Worm (Caenorhabditis elegans) whole organism, dauer: ENCODE results near the gene rom-1.
"Not testable (repeated sequence)": the region's sequence is repeated elsewhere in the genome, so short reads cannot be mapped to it uniquely, and the experiment has no call there.

Experiments
- unc-62 ChIP-seq: sonication (generic microtip); optimal IDR thresholded peaks from 2 replicates; lab custom pipeline; 2017; ENCODE audit warnings: missing biosample characterization, missing genetic modification reagents, missing genetic modification characterization

rom-1 gene

ce11 chrIII:4922020-4922419 is 15.0 kb downstream of the rom-1 start, which contains the start of gene mmab-1:
mmab-1 (minus strand) TSS chrIII:4922114.
- TF ChIP-seq unc-62 (GFP tag; lab: Kevin White, UChicago) = not testable (repeated sequence)

- TF ChIP-seq unc-62 (GFP tag; lab: Kevin White, UChicago) = no peak
These were observed 17.1 kb downstream of the rom-1 start for ce11 chrIII:4924134-4924533.

ce11 chrIII:4930154-4930679 is 23.2 kb downstream of the rom-1 start, which contains the start of gene set-2:
set-2 (minus strand) TSS chrIII:4930204.
- no peak for TF ChIP-seq unc-62 (GFP tag; lab: Kevin White, UChicago)

ce11 chrIII:4932203-4932699 is 25.3 kb downstream of the rom-1 start, which contains the start of the genes C26E6.12 and eri-9:
C26E6.12 (minus strand) TSS chrIII:4932253.
eri-9 (plus strand) TSS chrIII:4932450.
- no peak for TF ChIP-seq unc-62 (GFP tag; lab: Kevin White, UChicago)

- no peak for TF ChIP-seq unc-62 (GFP tag; lab: Kevin White, UChicago)
These were observed 28.1 kb downstream of the rom-1 start, which contains the start of gene mrps-18C for ce11 chrIII:4934896-4935628. mrps-18C (plus strand) TSS chrIII:4935578.

ce11 chrIII:4937022-4937421 is 30.0 kb downstream of the rom-1 start, which contains the start of gene fsn-1:
fsn-1 (plus strand) TSS chrIII:4937322.
- TF ChIP-seq unc-62 (GFP tag; lab: Kevin White, UChicago) = no peak

- TF ChIP-seq unc-62 (GFP tag; lab: Kevin White, UChicago) = no peak
These were observed 32.3 kb downstream of the rom-1 start, which contains the start of gene rpb-2 for ce11 chrIII:4939267-4939666. rpb-2 (plus strand) TSS chrIII:4939567.

ce11 chrIII:4944213-4944612 is 37.2 kb downstream of the rom-1 start, which contains the start of gene ntl-9:
ntl-9 (plus strand) TSS chrIII:4944513.
- TF ChIP-seq unc-62 (GFP tag; lab: Kevin White, UChicago) = no peak

ce11 chrIII:4947352-4947751 is 40.4 kb downstream of the rom-1 start:
- TF ChIP-seq unc-62 (GFP tag; lab: Kevin White, UChicago) = no peak

ce11 chrIII:4948631-4949030 is 41.6 kb downstream of the rom-1 start:
- no peak for TF ChIP-seq unc-62 (GFP tag; lab: Kevin White, UChicago)

ce11 chrIII:4950345-4950744 is 43.3 kb downstream of the rom-1 start:
- no peak for TF ChIP-seq unc-62 (GFP tag; lab: Kevin White, UChicago)

- TF ChIP-seq unc-62 (GFP tag; lab: Kevin White, UChicago) = no peak
These were observed 44.2 kb downstream of the rom-1 start for ce11 chrIII:4951210-4951609.

ce11 chrIII:4951824-4952223 is 44.8 kb downstream of the rom-1 start, which contains the start of gene flh-2:
flh-2 (plus strand) TSS chrIII:4952124.
- no peak for TF ChIP-seq unc-62 (GFP tag; lab: Kevin White, UChicago)

ce11 chrIII:4952970-4953369 is 46.0 kb downstream of the rom-1 start:
- TF ChIP-seq unc-62 (GFP tag; lab: Kevin White, UChicago) = no peak

- TF ChIP-seq unc-62 (GFP tag; lab: Kevin White, UChicago) = no peak
These were observed 49.6 kb downstream of the rom-1 start, which contains the start of gene C26E6.1 for ce11 chrIII:4956566-4956965. C26E6.1 (plus strand) TSS chrIII:4956866.
